Fruit fly (Drosophila melanogaster) whole organism, pupa: Measurements from ENCODE around the gene CG42489.

Experiments
- CG10348 ChIP-seq: fragments of 200-800 bp; sonication (Bioruptor generic); IDR thresholded peaks from 2 replicates; pipeline ENCODE4 v1.3.6; 2022; ENCODE audit warnings: missing biosample characterization, missing genetic modification characterization
- CG12605 ChIP-seq: fragments of 200-800 bp; sonication (Bioruptor generic); IDR thresholded peaks from 2 replicates; pipeline ENCODE4 v1.3.6; 2022; ENCODE audit warnings: missing biosample characterization, missing genetic modification characterization
- CG13204 ChIP-seq: fragments of 200-800 bp; sonication (Bioruptor generic); optimal IDR thresholded peaks from 2 replicates; lab custom pipeline; 2018; ENCODE audit warnings: missing biosample characterization, mild to moderate bottlenecking, missing genetic modification characterization, moderate library complexity
- CG15710 ChIP-seq: fragments of 200-800 bp; sonication (Bioruptor generic); optimal IDR thresholded peaks from 2 replicates; lab custom pipeline; 2018; ENCODE audit warnings: missing biosample characterization, mild to moderate bottlenecking, missing genetic modification characterization, moderate library complexity
- CG17806 ChIP-seq: fragments of 200-800 bp; sonication (Bioruptor generic); optimal IDR thresholded peaks from 2 replicates; lab custom pipeline; 2018; ENCODE audit warnings: missing biosample characterization, mild to moderate bottlenecking, missing genetic modification characterization, moderate library complexity
- CG32121 ChIP-seq: fragments of 200-800 bp; sonication (Bioruptor generic); IDR thresholded peaks from 2 replicates; pipeline ENCODE4 v1.3.6; 2022; ENCODE audit warnings: missing biosample characterization, missing genetic modification characterization
- CG4496 ChIP-seq: fragments of 200-800 bp; sonication (Bioruptor generic); IDR thresholded peaks from 3 replicates; pipeline ENCODE4 v1.3.6; 2022; ENCODE audit warnings: missing biosample characterization, missing genetic modification characterization
- CG8159 ChIP-seq: fragments of 200-800 bp; sonication (Bioruptor generic); optimal IDR thresholded peaks from 3 replicates; lab custom pipeline; 2018; ENCODE audit warnings: missing biosample characterization, mild to moderate bottlenecking, missing genetic modification characterization, moderate library complexity
- CG9948 ChIP-seq: fragments of 200-800 bp; sonication (Bioruptor generic); optimal IDR thresholded peaks from 2 replicates; lab custom pipeline; 2018; ENCODE audit warnings: missing biosample characterization, mild to moderate bottlenecking, missing genetic modification characterization, moderate library complexity
- D1 ChIP-seq: fragments of 200-800 bp; sonication (Bioruptor generic); optimal IDR thresholded peaks from 2 replicates; lab custom pipeline; 2018; ENCODE audit warnings: missing biosample characterization, mild to moderate bottlenecking, missing genetic modification characterization, moderate library complexity
- EcR ChIP-seq: fragments of 200-800 bp; sonication (Bioruptor generic); optimal IDR thresholded peaks from 3 replicates; lab custom pipeline; 2019; ENCODE audit warnings: missing biosample characterization, missing genetic modification characterization, mild to moderate bottlenecking, moderate library complexity, missing genetic modification reagents
- Ets98B ChIP-seq: fragments of 200-800 bp; sonication (Bioruptor generic); IDR thresholded peaks from 2 replicates; pipeline ENCODE4 v1.3.6; 2022; ENCODE audit warnings: missing biosample characterization, missing genetic modification characterization
- gl ChIP-seq: fragments of 200-800 bp; sonication (Bioruptor generic); optimal IDR thresholded peaks from 2 replicates; lab custom pipeline; 2018; ENCODE audit warnings: missing biosample characterization, mild to moderate bottlenecking, missing genetic modification characterization

dm6 chr3R:8673803-8674234, 19.3 kb upstream of the CG42489 start, which contains the start of gene mRpL19:
- no peak for TF ChIP-seq EcR (GFP tag; lab: Kevin White, UChicago)
- peak; percentile 27 for TF ChIP-seq CG15710 (tag; lab: Kevin White, UChicago)
- no peak for TF ChIP-seq CG12605 (GFP tag; lab: Robert Waterston, UW)
- TF ChIP-seq gl (tag; lab: Kevin White, UChicago): no peak
- peak; percentile 16 for TF ChIP-seq CG9948 (tag; lab: Kevin White, UChicago)
- peak; percentile 31 for TF ChIP-seq CG17806
- no peak for TF ChIP-seq CG10348 (GFP tag; lab: Robert Waterston, UW)
- peak; percentile 34; the same call in 1 of the 2 replicates for TF ChIP-seq CG32121
- no peak for TF ChIP-seq CG4496 (GFP tag; lab: Robert Waterston, UW)
- no peak for TF ChIP-seq D1
- TF ChIP-seq CG13204: no peak
- no peak for TF ChIP-seq Ets98B (GFP tag; lab: Robert Waterston, UW)
- peak; percentile 25 for TF ChIP-seq CG8159 (tag; lab: Kevin White, UChicago)
